Worm (Caenorhabditis elegans): Measurements from ENCODE around the gene Y43D4A.5.

DNA sequence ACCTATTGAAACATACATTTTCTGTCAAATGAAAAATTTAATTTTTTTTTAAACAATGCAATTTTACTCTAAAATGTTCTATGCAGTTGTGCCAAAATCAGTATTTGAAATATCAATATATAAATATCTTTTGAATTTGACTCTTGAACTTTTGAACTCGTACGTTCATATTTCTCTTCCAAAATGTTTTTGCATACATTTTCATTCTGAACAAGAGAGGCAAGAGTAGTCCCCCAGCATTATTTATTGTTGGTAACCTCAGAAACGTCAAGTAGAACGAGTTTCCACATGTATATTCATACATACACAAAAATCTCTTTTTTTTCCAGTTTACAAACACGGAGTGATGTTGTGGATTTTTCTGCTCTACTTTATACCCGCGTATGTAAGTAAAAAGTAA, 55.8 kb downstream of the Y43D4A.5 start, which contains the start of gene clec-194:
- TF ChIP-seq med-1 (GFP tag; optimal IDR thresholded peaks at IDR 0.05; ENCODE audit: insufficient read depth): no peak
- TF ChIP-seq ref-1 (GFP tag; conservative IDR thresholded peaks at IDR 0.05): no peak
- no peak for TF ChIP-seq flt-1 (GFP tag; IDR thresholded peaks at IDR 0.05)
- TF ChIP-seq klf-2 (GFP tag; conservative IDR thresholded peaks at IDR 0.05): no peak
- TF ChIP-seq ztf-29 (GFP tag; IDR thresholded peaks at IDR 0.05): no peak
- no peak for TF ChIP-seq cog-1 (tag; optimal IDR thresholded peaks at IDR 0.05)
- no peak for TF ChIP-seq ztf-23 (GFP tag; IDR thresholded peaks at IDR 0.05)
- TF ChIP-seq tab-1 (GFP tag; IDR thresholded peaks at IDR 0.05): no peak
- no peak for TF ChIP-seq T22C8.4 (GFP tag; IDR thresholded peaks at IDR 0.05)

All from whole organism, midembryonic.